Worm (Caenorhabditis elegans) whole organism, L3 larva: Measurements from ENCODE around the gene pals-22.

ENCODE experiments used
- ZK546.5 ChIP-seq: sonication (generic microtip); optimal IDR thresholded peaks from 2 replicates; lab custom pipeline; 2017; ENCODE audit warnings: missing biosample characterization, missing genetic modification characterization
- aly-2 ChIP-seq: fragments of 150-350 bp; optimal IDR thresholded peaks from 2 replicates; lab custom pipeline; 2014; ENCODE audit warnings: missing biosample characterization, missing genetic modification characterization
- ama-1 ChIP-seq: fragments of 150-350 bp; optimal IDR thresholded peaks from 2 replicates; lab custom pipeline; 2018
- ceh-16 ChIP-seq: sonication (generic microtip); optimal IDR thresholded peaks from 2 replicates; lab custom pipeline; 2017; ENCODE audit warnings: missing biosample characterization, missing genetic modification characterization
- ceh-9 ChIP-seq: sonication (generic microtip); optimal IDR thresholded peaks from 2 replicates; lab custom pipeline; 2018; ENCODE audit warnings: missing biosample characterization, missing genetic modification characterization
- egl-27 ChIP-seq: sonication (generic microtip); optimal IDR thresholded peaks from 4 replicates; lab custom pipeline; 2017; ENCODE audit warnings: missing biosample characterization, missing genetic modification reagents, missing genetic modification characterization
- egl-5 ChIP-seq: fragments of 150-350 bp; optimal IDR thresholded peaks from 2 replicates; lab custom pipeline; 2017; ENCODE audit warnings: missing biosample characterization, missing genetic modification reagents, missing genetic modification characterization, inconsistent platforms
- elt-2 ChIP-seq: sonication (generic microtip); optimal IDR thresholded peaks from 2 replicates; lab custom pipeline; 2016; ENCODE audit warnings: missing genetic modification reagents, mild to moderate bottlenecking, missing genetic modification characterization, missing compliant biosample characterization
- elt-3 ChIP-seq, 3 experiments: fragments of 150-350 bp in 1 of 3; sonication (generic microtip) in 2 of 3; optimal IDR thresholded peaks; 2 replicates in 2 of 3; 4 replicates in 1 of 3; lab custom pipeline; 2014 to 2017; ENCODE audit warnings: missing biosample characterization in 3 of 3, missing genetic modification characterization in 3 of 3
- eor-1 ChIP-seq, 2 experiments: fragments of 150-350 bp; optimal IDR thresholded peaks; 2 replicates each; lab custom pipeline; 2014 to 2018; ENCODE audit warnings: missing biosample characterization in 2 of 2, missing genetic modification characterization in 2 of 2
- fkh-10 ChIP-seq: sonication (generic microtip); optimal IDR thresholded peaks from 2 replicates; lab custom pipeline; 2017; ENCODE audit warnings: missing biosample characterization, missing genetic modification reagents, missing genetic modification characterization
- hmg-11 ChIP-seq: sonication (generic microtip); optimal IDR thresholded peaks from 2 replicates; lab custom pipeline; 2016; ENCODE audit warnings: missing genetic modification characterization, missing compliant biosample characterization
- lin-15B ChIP-seq: fragments of 150-350 bp; optimal IDR thresholded peaks from 2 replicates; lab custom pipeline; 2014; ENCODE audit warnings: missing biosample characterization, missing genetic modification characterization
- lin-39 ChIP-seq: fragments of 150-350 bp; optimal IDR thresholded peaks from 2 replicates; lab custom pipeline; 2018; ENCODE audit warnings: missing biosample characterization, missing genetic modification reagents, missing genetic modification characterization
- lsy-12 ChIP-seq: sonication (generic microtip); optimal IDR thresholded peaks from 2 replicates; lab custom pipeline; 2016; ENCODE audit warnings: mild to moderate bottlenecking, missing genetic modification characterization, missing compliant biosample characterization
- mdl-1 ChIP-seq: fragments of 150-350 bp; optimal IDR thresholded peaks from 2 replicates; lab custom pipeline; 2014; ENCODE audit warnings: missing biosample characterization, missing genetic modification characterization
- nfya-1 ChIP-seq: sonication (generic microtip); optimal IDR thresholded peaks from 2 replicates; lab custom pipeline; 2017; ENCODE audit warnings: missing genetic modification characterization, mild to moderate bottlenecking, missing compliant biosample characterization, antibody characterized with exemption, moderate library complexity; ENCODE audit not compliant: insufficient read depth
- nhr-11 ChIP-seq: fragments of 150-350 bp; optimal IDR thresholded peaks from 2 replicates; lab custom pipeline; 2014; ENCODE audit warnings: missing biosample characterization, missing genetic modification characterization
- nhr-23 ChIP-seq: fragments of 150-350 bp; optimal IDR thresholded peaks from 2 replicates; lab custom pipeline; 2014; ENCODE audit warnings: missing biosample characterization, missing genetic modification reagents, missing genetic modification characterization
- nhr-237 ChIP-seq: fragments of 150-350 bp; optimal IDR thresholded peaks from 2 replicates; lab custom pipeline; 2014; ENCODE audit warnings: missing biosample characterization, missing genetic modification characterization
- nhr-25 ChIP-seq: sonication (generic microtip); optimal IDR thresholded peaks from 2 replicates; lab custom pipeline; 2017; ENCODE audit warnings: missing biosample characterization, missing genetic modification characterization
- nhr-43 ChIP-seq: sonication (generic microtip); optimal IDR thresholded peaks from 2 replicates; lab custom pipeline; 2016; ENCODE audit warnings: mild to moderate bottlenecking, missing genetic modification characterization, missing compliant biosample characterization; ENCODE audit not compliant: poor library complexity, severe bottlenecking
- nhr-67 ChIP-seq: fragments of 150-350 bp; optimal IDR thresholded peaks from 2 replicates; lab custom pipeline; 2014; ENCODE audit warnings: missing biosample characterization, missing genetic modification characterization
- nhr-76 ChIP-seq: fragments of 150-350 bp; sonication (generic microtip); optimal IDR thresholded peaks from 5 replicates; lab custom pipeline; 2014; ENCODE audit warnings: missing biosample characterization, missing genetic modification characterization
- nhr-77 ChIP-seq: fragments of 150-350 bp; optimal IDR thresholded peaks from 2 replicates; lab custom pipeline; 2014; ENCODE audit warnings: missing biosample characterization, missing genetic modification characterization
- pha-4 ChIP-seq: fragments of 150-350 bp; optimal IDR thresholded peaks from 2 replicates; lab custom pipeline; 2014; ENCODE audit warnings: missing biosample characterization, missing genetic modification reagents, missing genetic modification characterization
- pqm-1 ChIP-seq: fragments of 150-350 bp; optimal IDR thresholded peaks from 2 replicates; lab custom pipeline; 2017; ENCODE audit warnings: missing biosample characterization, missing genetic modification characterization, inconsistent platforms
- sea-2 ChIP-seq: fragments of 150-350 bp; sonication (generic microtip); optimal IDR thresholded peaks from 4 replicates; lab custom pipeline; 2014; ENCODE audit warnings: missing biosample characterization, missing genetic modification reagents, missing genetic modification characterization
- skn-1 ChIP-seq: fragments of 150-350 bp; optimal IDR thresholded peaks from 2 replicates; lab custom pipeline; 2014; ENCODE audit warnings: missing biosample characterization, missing genetic modification characterization
- snpc-4 ChIP-seq: fragments of 150-350 bp; optimal IDR thresholded peaks from 2 replicates; lab custom pipeline; 2014; ENCODE audit warnings: missing biosample characterization, missing genetic modification characterization
- tbx-2 ChIP-seq: sonication (generic microtip); optimal IDR thresholded peaks from 2 replicates; lab custom pipeline; 2016; ENCODE audit warnings: mild to moderate bottlenecking, missing genetic modification characterization, missing compliant biosample characterization
- unc-39 ChIP-seq: sonication (generic microtip); optimal IDR thresholded peaks from 4 replicates; lab custom pipeline; 2017; ENCODE audit warnings: missing biosample characterization, missing genetic modification characterization
- unc-62 ChIP-seq: fragments of 150-350 bp; sonication (generic microtip); optimal IDR thresholded peaks from 4 replicates; lab custom pipeline; 2014; ENCODE audit warnings: missing biosample characterization, missing genetic modification reagents, missing genetic modification characterization
- zag-1 ChIP-seq: fragments of 150-350 bp; optimal IDR thresholded peaks from 2 replicates; lab custom pipeline; 2014; ENCODE audit warnings: missing biosample characterization, missing genetic modification characterization
- ztf-4 ChIP-seq: fragments of 150-350 bp; optimal IDR thresholded peaks from 2 replicates; lab custom pipeline; 2014; ENCODE audit warnings: missing biosample characterization, missing genetic modification characterization

Gene pals-22

DNA sequence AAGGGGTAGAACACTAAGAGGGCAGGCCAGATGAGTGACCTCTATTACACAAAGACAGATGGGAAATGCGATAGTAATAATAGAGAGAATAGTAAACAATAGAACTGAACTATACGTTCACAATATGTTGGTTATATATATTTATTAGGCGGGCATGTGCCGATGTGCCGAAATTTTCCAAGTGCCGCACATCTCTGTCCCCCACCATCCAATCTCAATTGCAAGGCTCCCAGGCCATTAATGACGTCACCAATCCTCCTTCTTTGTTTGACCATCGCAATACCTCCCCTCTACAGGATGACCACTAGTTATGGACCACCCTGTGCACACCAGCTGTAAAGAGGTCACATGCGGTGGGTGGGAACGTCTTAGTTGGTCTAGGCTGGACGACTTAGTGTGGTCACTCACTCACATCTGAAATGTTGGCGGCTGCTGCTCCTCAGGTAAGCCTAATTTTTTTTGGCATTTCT, 46.9 kb downstream of the pals-22 start, which contains the start of gene F40G9.6:
Gene F40G9.6, plus strand, starts transcription at position 420 of the 470 bp plus-strand sequence.
- TF ChIP-seq sea-2 (no peak), skn-1 (tag; lab: Kevin White, UChicago) (no peak), unc-39 (tag; lab: Kevin White, UChicago) (no peak), ceh-9 (no peak), eor-1 (tag; optimal IDR thresholded peaks at IDR 0.05; lab: Kevin White, UChicago) (no peak), nhr-25 (tag; lab: Kevin White, UChicago) (no peak), nhr-237 (tag; lab: Kevin White, UChicago) (no peak), fkh-10 (no peak), nhr-77 (tag; lab: Kevin White, UChicago) (no peak), lin-15B (no peak), nhr-23 (tag; lab: Kevin White, UChicago) (no peak), pha-4 (tag; lab: Kevin White, UChicago) (no peak), pqm-1 (tag; lab: Kevin White, UChicago) (no peak), nhr-67 (tag; lab: Kevin White, UChicago) (no peak)

DNA sequence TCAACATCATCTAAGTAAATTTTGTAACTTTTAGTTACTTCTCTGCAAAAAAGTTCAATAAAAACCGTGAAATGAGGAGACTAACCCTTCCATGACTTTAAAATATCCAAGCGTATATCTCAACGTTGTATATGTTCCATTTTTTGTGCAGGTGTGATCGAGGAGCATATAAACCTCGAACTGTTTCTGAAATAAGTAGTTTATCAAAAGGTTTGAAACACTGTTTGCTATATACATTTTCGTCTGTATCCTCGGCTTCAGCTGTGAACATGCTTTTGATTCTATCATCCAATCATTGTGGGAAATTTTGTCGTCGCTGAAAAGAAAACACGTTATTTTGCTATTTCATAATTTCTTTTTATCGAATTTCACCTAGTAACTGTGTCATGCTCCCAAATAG, 48.7 kb downstream of the pals-22 start, which contains the start of gene F40G9.5:
Gene F40G9.5, plus strand, starts transcription at position 301 of the 400 bp plus-strand sequence.
- TF ChIP-seq ztf-4 (tag; lab: Kevin White, UChicago) (no peak), skn-1 (tag; lab: Kevin White, UChicago) (no peak), unc-39 (tag; lab: Kevin White, UChicago) (no peak), nfya-1 (tag; lab: Kevin White, UChicago) (no peak), nhr-76 (tag; lab: Kevin White, UChicago) (no peak), mdl-1 (tag; lab: Kevin White, UChicago) (no peak), fkh-10 (no peak), pha-4 (tag; lab: Kevin White, UChicago) (no peak), tbx-2 (tag; lab: Kevin White, UChicago) (no peak), nhr-25 (tag; lab: Kevin White, UChicago) (no peak), lsy-12 (tag; lab: Kevin White, UChicago) (no peak), ceh-16 (tag; lab: Kevin White, UChicago) (no peak), unc-62 (no peak), snpc-4 (tag; lab: Kevin White, UChicago) (no peak), ZK546.5 (no peak), zag-1 (tag; lab: Kevin White, UChicago) (no peak)

DNA sequence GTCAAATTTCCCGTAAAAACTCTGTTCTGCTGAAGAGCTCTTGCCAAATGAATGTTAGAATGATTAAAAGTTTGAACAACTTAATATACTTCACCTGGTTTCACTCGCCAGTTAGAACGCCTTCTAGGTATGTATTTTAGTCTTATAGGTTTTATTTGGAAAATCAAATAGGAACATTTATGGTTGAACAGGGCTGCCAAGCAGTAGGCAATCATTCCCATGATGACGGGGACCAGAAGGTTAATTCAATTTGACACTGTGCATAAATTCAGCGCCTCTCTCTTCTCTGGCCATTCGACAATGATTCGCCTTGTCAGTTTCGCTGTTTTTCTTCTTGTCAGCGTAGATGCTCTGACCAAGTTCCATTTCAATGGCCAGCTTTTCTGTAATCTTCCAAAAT, 49.9 kb downstream of the pals-22 start, which contains the start of gene F40G9.15:
Gene F40G9.15, plus strand, starts transcription at position 301 of the 400 bp plus-strand sequence.
- TF ChIP-seq zag-1 (tag; lab: Kevin White, UChicago) (no peak), nhr-76 (tag; lab: Kevin White, UChicago) (no peak), nhr-237 (tag; lab: Kevin White, UChicago) (no peak), ztf-4 (tag; lab: Kevin White, UChicago) (no peak), unc-39 (tag; lab: Kevin White, UChicago) (no peak), ama-1 (no peak), nhr-11 (no peak), ceh-16 (tag; lab: Kevin White, UChicago) (no peak), tbx-2 (tag; lab: Kevin White, UChicago) (no peak), nhr-25 (tag; lab: Kevin White, UChicago) (no peak), egl-27 (no peak), nhr-43 (tag; lab: Kevin White, UChicago) (no peak), pqm-1 (tag; lab: Kevin White, UChicago) (no peak), nfya-1 (tag; lab: Kevin White, UChicago) (no peak)

DNA sequence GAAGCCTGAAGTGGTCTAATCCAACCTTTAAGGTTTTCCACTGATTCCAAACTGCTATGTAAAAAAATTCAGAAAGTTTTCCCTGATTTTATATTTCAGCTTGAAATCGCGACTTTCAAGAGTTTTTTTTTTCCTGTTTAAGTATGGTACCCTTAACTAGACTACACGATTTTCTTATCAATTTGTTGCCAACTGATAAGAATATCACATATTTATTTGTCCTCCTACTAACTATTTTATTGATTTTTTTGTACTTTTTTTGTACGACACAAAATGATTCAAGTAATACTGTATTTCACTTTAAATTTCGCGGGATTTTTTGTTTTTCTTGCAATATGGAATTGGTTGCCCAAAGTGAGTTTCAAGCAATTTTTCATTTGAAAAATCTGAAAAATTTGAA, 50.9 kb downstream of the pals-22 start:
- TF ChIP-seq mdl-1 (tag; lab: Kevin White, UChicago) (no peak), elt-2 (tag; lab: Kevin White, UChicago) (peak; percentile 66), elt-3 (tag; optimal IDR thresholded peaks at IDR 0.05; lab: Kevin White, UChicago) (no peak), aly-2 (tag; lab: Kevin White, UChicago) (no peak), hmg-11 (tag; lab: Kevin White, UChicago) (no peak), fkh-10 (no peak), nhr-67 (tag; lab: Kevin White, UChicago) (no peak), egl-5 (tag; lab: Kevin White, UChicago) (no peak), lin-39 (tag; lab: Kevin White, UChicago) (no peak), skn-1 (tag; lab: Kevin White, UChicago) (no peak), pqm-1 (tag; lab: Kevin White, UChicago) (peak; percentile 52), unc-39 (tag; lab: Kevin White, UChicago) (no peak), nfya-1 (tag; lab: Kevin White, UChicago) (no peak), lin-15B (no peak)
- TF ChIP-seq, all 47 proteins: peak for 2
